Worm (Caenorhabditis elegans): ENCODE measurements around the gene pqn-83.

The pqn-83 gene

ce11 chrIII:13064213-13065184 is 34.8 kb downstream of the pqn-83 start:
- TF ChIP-seq aha-1 (tag) = peak; percentile 75
- TF ChIP-seq sdz-12 (GFP tag; optimal IDR thresholded peaks at IDR 0.05) = no peak
- TF ChIP-seq daf-19 (GFP tag; conservative IDR thresholded peaks at IDR 0.05) = no peak
- TF ChIP-seq php-3 (GFP tag; IDR thresholded peaks at IDR 0.05) = no peak
- TF ChIP-seq unc-62 (GFP tag; optimal IDR thresholded peaks at IDR 0.05 in 1 of 2) = no peak
- no peak for TF ChIP-seq unc-62 (tag; optimal IDR thresholded peaks at IDR 0.05)
- TF ChIP-seq saeg-2 (GFP tag; IDR thresholded peaks at IDR 0.05) = no peak
- no peak for TF ChIP-seq ZK337.2 (GFP tag; IDR thresholded peaks at IDR 0.05)
- no peak for TF ChIP-seq spr-1 (tag; optimal IDR thresholded peaks at IDR 0.05)
- no peak for TF ChIP-seq dmd-9 (GFP tag; IDR thresholded peaks at IDR 0.05)
- TF ChIP-seq T20F7.1 (GFP tag; optimal IDR thresholded peaks at IDR 0.05) = no peak
- TF ChIP-seq spr-3 (GFP tag; optimal IDR thresholded peaks at IDR 0.05) = no peak
- TF ChIP-seq nhr-6 (tag; optimal IDR thresholded peaks at IDR 0.05) = no peak
- no peak for TF ChIP-seq nhr-237 (tag; optimal IDR thresholded peaks at IDR 0.05)
- TF ChIP-seq egl-27 (tag; optimal IDR thresholded peaks at IDR 0.05) = no peak
- no peak for TF ChIP-seq egl-43 (GFP tag; IDR thresholded peaks at IDR 0.05)
- TF ChIP-seq Y5F2A.4 (GFP tag; optimal IDR thresholded peaks at IDR 0.05) = no peak
- no peak for TF ChIP-seq ceh-28 (tag; optimal IDR thresholded peaks at IDR 0.05)
- TF ChIP-seq snpc-1.2 (GFP tag; IDR thresholded peaks at IDR 0.05) = no peak
- no peak for TF ChIP-seq tag-97 (GFP tag; IDR thresholded peaks at IDR 0.05)
- TF ChIP-seq duxl-1 (tag; optimal IDR thresholded peaks at IDR 0.05; ENCODE audit: poor library complexity) = no peak
- TF ChIP-seq mep-1 (tag; optimal IDR thresholded peaks at IDR 0.05) = peak; percentile 22
- no peak for TF ChIP-seq zip-11 (GFP tag; IDR thresholded peaks at IDR 0.05)
- no peak for TF ChIP-seq zip-2 (tag; optimal IDR thresholded peaks at IDR 0.05)
- 0 out of 2 replicates have a peak, but pooled peaks have one; percentile 8 for TF ChIP-seq tra-1 (GFP tag; IDR thresholded peaks at IDR 0.05)
- no peak for TF ChIP-seq unc-39 (tag; optimal IDR thresholded peaks at IDR 0.05)
- no peak for TF ChIP-seq dpl-1 (GFP tag; optimal IDR thresholded peaks at IDR 0.05)
- TF ChIP-seq nhr-102 (tag; optimal IDR thresholded peaks at IDR 0.05) = no peak
- no peak for TF ChIP-seq set-16 (GFP tag; IDR thresholded peaks at IDR 0.05)
- peak; percentile 89 for TF ChIP-seq hlh-30 (tag; optimal IDR thresholded peaks at IDR 0.05; ENCODE audit: insufficient read depth)
- TF ChIP-seq zfp-2 (tag; optimal IDR thresholded peaks at IDR 0.05) = no peak
- no peak for TF ChIP-seq nhr-48 (tag; optimal IDR thresholded peaks at IDR 0.05)
- TF ChIP-seq lin-15B (tag; optimal IDR thresholded peaks at IDR 0.05) = no peak
- TF ChIP-seq daf-8 (GFP tag; IDR thresholded peaks at IDR 0.05) = no peak
- TF ChIP-seq mes-2 (tag; optimal IDR thresholded peaks at IDR 0.05; ENCODE audit: poor library complexity, severe bottlenecking) = no peak
- TF ChIP-seq aly-2 (tag; optimal IDR thresholded peaks at IDR 0.05) = no peak
- TF ChIP-seq nhr-28 (tag; optimal IDR thresholded peaks at IDR 0.05) = peak; percentile 11
- TF ChIP-seq gei-8 (GFP tag; optimal IDR thresholded peaks at IDR 0.05) = no peak
- TF ChIP-seq hmg-1.1 (GFP tag; IDR thresholded peaks at IDR 0.05) = no peak
- peak in 1 of 2 experiments; percentile 20 for TF ChIP-seq mdl-1 (tag; optimal IDR thresholded peaks at IDR 0.05)
- no peak for TF ChIP-seq unc-130 (GFP tag; optimal IDR thresholded peaks at IDR 0.05)
- peak; percentile 7 for TF ChIP-seq dve-1 (tag; optimal IDR thresholded peaks at IDR 0.05; ENCODE audit: insufficient read depth)
- no peak for TF ChIP-seq lin-39 (tag; optimal IDR thresholded peaks at IDR 0.05)
- no peak for TF ChIP-seq vab-7 (GFP tag; IDR thresholded peaks at IDR 0.05)
- no peak for TF ChIP-seq nhr-111 (GFP tag; optimal IDR thresholded peaks at IDR 0.05)
- no peak for TF ChIP-seq madf-9 (GFP tag; conservative IDR thresholded peaks at IDR 0.05)
- no peak for TF ChIP-seq daf-16 (GFP tag; optimal IDR thresholded peaks at IDR 0.05)
- TF ChIP-seq daf-16 (tag; optimal IDR thresholded peaks at IDR 0.05) = no peak
- 0 out of 2 replicates have a peak, but pooled peaks have one; percentile 48 for TF ChIP-seq lin-1 (GFP tag; IDR thresholded peaks at IDR 0.05)
- TF ChIP-seq nhr-41 (GFP tag; IDR thresholded peaks at IDR 0.05) = no peak

Measured in whole organism, L4 larva.